Fruit fly (Drosophila melanogaster): Measurements from ENCODE around the gene alpha-Man-Ib.

alpha-Man-Ib gene

DNA sequence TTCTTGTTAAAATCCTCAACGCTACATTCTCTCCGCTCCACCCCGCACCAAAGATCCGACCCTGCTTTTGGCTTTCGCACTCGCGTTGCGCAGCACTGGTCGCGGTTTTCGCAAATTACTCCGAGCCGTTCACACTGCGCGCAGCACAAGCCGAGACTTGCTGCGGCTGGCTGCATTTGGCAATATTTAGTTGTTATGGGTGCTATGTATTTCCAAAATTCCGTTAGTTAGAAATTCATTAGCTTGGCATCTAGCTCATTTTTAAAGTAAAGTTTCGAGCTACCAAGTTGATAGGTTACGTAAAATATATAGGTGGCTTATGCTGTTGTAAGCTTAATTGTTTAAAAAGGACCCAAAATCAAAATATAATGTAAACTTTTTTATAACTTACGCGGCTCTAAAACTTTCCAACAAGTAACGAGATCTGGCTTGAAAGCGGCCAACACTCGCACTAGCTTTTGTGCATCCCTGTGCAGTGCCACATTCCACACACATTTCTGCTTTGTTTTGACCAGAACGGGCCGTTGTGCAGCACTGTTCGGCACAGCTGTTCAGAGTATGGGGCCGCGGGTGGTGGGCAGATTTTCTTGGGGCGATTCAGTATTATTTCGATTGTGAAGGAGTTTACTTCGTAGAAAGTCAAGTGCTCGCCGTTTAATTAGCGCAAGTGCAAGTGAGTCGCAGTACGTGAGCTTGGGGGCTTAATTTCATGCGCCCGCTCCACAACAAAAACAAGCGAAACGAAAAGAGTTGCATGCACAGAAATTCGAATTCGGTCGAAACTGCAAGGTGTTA is 10.4 kb upstream of the alpha-Man-Ib start, which contains the start of the genes yem and Ctl2 (continued):
- peak; percentile 55 for TF ChIP-seq CG4282 (GFP tag; optimal IDR thresholded peaks at IDR 0.05)
- peak; percentile 75 for TF ChIP-seq phol (tag; optimal IDR thresholded peaks at IDR 0.05)
- TF ChIP-seq Hr39 (optimal IDR thresholded peaks at IDR 0.05): peak; percentile 75
- TF ChIP-seq en (GFP tag; optimal IDR thresholded peaks at IDR 0.05): peak; percentile 34
- TF ChIP-seq tgo (GFP tag; IDR thresholded peaks at IDR 0.05): peak; percentile 58; the same call in 1 of the 3 replicates
- peak; percentile 63 for TF ChIP-seq CG15269 (tag; optimal IDR thresholded peaks at IDR 0.05)
- TF ChIP-seq Sry-δ (GFP tag; optimal IDR thresholded peaks at IDR 0.05): peak; percentile 65
- peak; percentile 44 to 91 for TF ChIP-seq tll (GFP tag; optimal IDR thresholded peaks at IDR 0.05)
- no peak for TF ChIP-seq Xrp1 (GFP tag; IDR thresholded peaks at IDR 0.05)
- TF ChIP-seq CG33213 (GFP tag; optimal IDR thresholded peaks at IDR 0.05): peak; percentile 25
- TF ChIP-seq CG32532 (GFP tag; IDR thresholded peaks at IDR 0.05): no peak; the same call in none of the 2 replicates
- TF ChIP-seq C15 (GFP tag; IDR thresholded peaks at IDR 0.05): no peak
- peak; percentile 39; the same call in 2 of the 3 replicates for TF ChIP-seq croc (GFP tag; conservative IDR thresholded peaks at IDR 0.05)
- peak; percentile 17 for TF ChIP-seq CG13296 (GFP tag; optimal IDR thresholded peaks at IDR 0.05)
- peak; percentile 81 for TF ChIP-seq Ets97D (GFP tag; optimal IDR thresholded peaks at IDR 0.05)
- no peak for TF ChIP-seq CG8478 (optimal IDR thresholded peaks at IDR 0.05)
- TF ChIP-seq yki (optimal IDR thresholded peaks at IDR 0.05): no peak
- TF ChIP-seq CG11560 (tag; IDR thresholded peaks at IDR 0.05): peak; percentile 32; the same call in 1 of the 3 replicates
- no peak; the same call in none of the 2 replicates for TF ChIP-seq CG31224 (GFP tag; IDR thresholded peaks at IDR 0.05)
- TF ChIP-seq HLH3B (GFP tag; IDR thresholded peaks at IDR 0.05): peak; percentile 39; the same call in 1 of the 2 replicates
- TF ChIP-seq zfh2 (GFP tag; optimal IDR thresholded peaks at IDR 0.05): peak; percentile 93
- peak; percentile 71 for TF ChIP-seq sisA (GFP tag; IDR thresholded peaks at IDR 0.05)
- TF ChIP-seq ind (GFP tag; optimal IDR thresholded peaks at IDR 0.05): peak; percentile 76
- TF ChIP-seq bab2 (GFP tag; optimal IDR thresholded peaks at IDR 0.05): peak; percentile 81
- peak; percentile 38 for TF ChIP-seq CG12071 (GFP tag; optimal IDR thresholded peaks at IDR 0.05)
- TF ChIP-seq pzg (GFP tag; optimal IDR thresholded peaks at IDR 0.05): peak; percentile 73
- TF ChIP-seq CG7271 (tag; optimal IDR thresholded peaks at IDR 0.05): no peak
- TF ChIP-seq inv (GFP tag; IDR thresholded peaks at IDR 0.05; ENCODE audit: partially characterized antibody): peak; percentile 19; the same call in 1 of the 2 replicates
- TF ChIP-seq CG18011 (GFP tag; optimal IDR thresholded peaks at IDR 0.05): peak; percentile 32
- TF ChIP-seq Max (GFP tag; optimal IDR thresholded peaks at IDR 0.05): peak; percentile 81
- TF ChIP-seq CG13894 (tag; optimal IDR thresholded peaks at IDR 0.05): peak; percentile 1
- TF ChIP-seq NK7.1 (GFP tag; optimal IDR thresholded peaks at IDR 0.05): peak; percentile 42
- peak; percentile 35 for TF ChIP-seq gsb-n (tag; optimal IDR thresholded peaks at IDR 0.05)
- TF ChIP-seq B-H1 (GFP tag; IDR thresholded peaks at IDR 0.05): peak; percentile 36; the same call in 1 of the 3 replicates
- no peak for TF ChIP-seq CG5180 (GFP tag; optimal IDR thresholded peaks at IDR 0.05)
- TF ChIP-seq CG14710 (tag; optimal IDR thresholded peaks at IDR 0.05): peak; percentile 82
- peak; percentile 10 for TF ChIP-seq fd3F (GFP tag; optimal IDR thresholded peaks at IDR 0.05)
- TF ChIP-seq CG12219 (GFP tag; optimal IDR thresholded peaks at IDR 0.05): peak; percentile 43
- TF ChIP-seq CG13424 (tag; optimal IDR thresholded peaks at IDR 0.05): peak; percentile 71
- TF ChIP-seq unpg (GFP tag; optimal IDR thresholded peaks at IDR 0.05): no peak
- TF ChIP-seq Trl (optimal IDR thresholded peaks at IDR 0.05): no peak
- peak; percentile 83 for TF ChIP-seq Trl (GFP tag; optimal IDR thresholded peaks at IDR 0.05)
- TF ChIP-seq CG6854 (GFP tag; optimal IDR thresholded peaks at IDR 0.05): no peak
- peak; percentile 68 for TF ChIP-seq CG2712 (tag; optimal IDR thresholded peaks at IDR 0.05)
- no peak for TF ChIP-seq D (optimal IDR thresholded peaks at IDR 0.05)
- TF ChIP-seq D (GFP tag; optimal IDR thresholded peaks at IDR 0.05): peak; percentile 50
- TF ChIP-seq Gsc (GFP tag; IDR thresholded peaks at IDR 0.05): no peak
- no peak for TF ChIP-seq Hand (GFP tag; optimal IDR thresholded peaks at IDR 0.05)
- peak; percentile 93 for TF ChIP-seq HLH54F (GFP tag; optimal IDR thresholded peaks at IDR 0.05)
- TF ChIP-seq bigmax (GFP tag; optimal IDR thresholded peaks at IDR 0.05): no peak
